Worm (Caenorhabditis elegans) whole organism, late embryonic: ENCODE results near the gene ttr-11.
"Not testable (repeated sequence)": the region's sequence is repeated elsewhere in the genome, so short reads cannot be mapped to it uniquely, and the experiment has no call there.

Experiments used
- C38D4.7 ChIP-seq: fragments of 200-800 bp; sonication (Bioruptor generic); optimal IDR thresholded peaks from 2 replicates; lab custom pipeline; 2018; ENCODE audit warnings: mild to moderate bottlenecking, missing genetic modification characterization, moderate library complexity, missing compliant biosample characterization
- K02D7.2 ChIP-seq: sonication (generic microtip); optimal IDR thresholded peaks from 2 replicates; lab custom pipeline; 2017; ENCODE audit warnings: mild to moderate bottlenecking, missing genetic modification characterization, missing compliant biosample characterization
- Y22D7AL.16 ChIP-seq: sonication (generic microtip); optimal IDR thresholded peaks from 2 replicates; lab custom pipeline; 2016; ENCODE audit warnings: missing genetic modification characterization, missing compliant biosample characterization
- ahr-1 ChIP-seq: sonication (generic microtip); optimal IDR thresholded peaks from 2 replicates; lab custom pipeline; 2016; ENCODE audit warnings: missing genetic modification characterization, missing compliant biosample characterization
- ama-1 ChIP-seq: fragments of 150-350 bp; optimal IDR thresholded peaks from 2 replicates; lab custom pipeline; 2014
- ceh-2 ChIP-seq: sonication (generic microtip); optimal IDR thresholded peaks from 2 replicates; lab custom pipeline; 2016; ENCODE audit warnings: missing genotype, missing genetic modification characterization, missing compliant biosample characterization
- ceh-24 ChIP-seq: sonication (generic microtip); optimal IDR thresholded peaks from 2 replicates; lab custom pipeline; 2016; ENCODE audit warnings: mild to moderate bottlenecking, missing genetic modification characterization, missing compliant biosample characterization
- ceh-34 ChIP-seq: sonication (generic microtip); optimal IDR thresholded peaks from 2 replicates; lab custom pipeline; 2016; ENCODE audit warnings: mild to moderate bottlenecking, missing genetic modification characterization, missing compliant biosample characterization
- ceh-45 ChIP-seq: fragments of 200-800 bp; sonication (Bioruptor generic); IDR thresholded peaks from 2 replicates; pipeline ENCODE4 v1.3.6; 2022; ENCODE audit warnings: missing genetic modification reagents, missing genetic modification characterization, missing compliant biosample characterization
- ceh-6 ChIP-seq: fragments of 200-800 bp; sonication (Bioruptor generic); optimal IDR thresholded peaks from 2 replicates; lab custom pipeline; 2018; ENCODE audit warnings: mild to moderate bottlenecking, missing genetic modification characterization, missing compliant biosample characterization
- che-1 ChIP-seq: sonication (generic microtip); optimal IDR thresholded peaks from 2 replicates; lab custom pipeline; 2016; ENCODE audit warnings: mild to moderate bottlenecking, missing genetic modification characterization, missing compliant biosample characterization
- elt-2 ChIP-seq: sonication (generic microtip); optimal IDR thresholded peaks from 2 replicates; lab custom pipeline; 2016; ENCODE audit warnings: missing genetic modification reagents, missing genetic modification characterization, missing compliant biosample characterization
- elt-4 ChIP-seq: sonication (generic microtip); optimal IDR thresholded peaks from 2 replicates; lab custom pipeline; 2016; ENCODE audit warnings: missing genetic modification characterization, missing compliant biosample characterization
- fkh-10 ChIP-seq: fragments of 150-350 bp; optimal IDR thresholded peaks from 2 replicates; lab custom pipeline; 2014; ENCODE audit warnings: missing biosample characterization, missing genetic modification reagents, missing genetic modification characterization
- hlh-30 ChIP-seq: sonication (generic microtip); optimal IDR thresholded peaks from 2 replicates; lab custom pipeline; 2017; ENCODE audit warnings: antibody characterized with exemption, missing genetic modification characterization, missing compliant biosample characterization; ENCODE audit not compliant: insufficient read depth
- madf-2 ChIP-seq: sonication (generic microtip); optimal IDR thresholded peaks from 2 replicates; lab custom pipeline; 2017; ENCODE audit warnings: missing genetic modification characterization, missing compliant biosample characterization
- mec-3 ChIP-seq: sonication (generic microtip); optimal IDR thresholded peaks from 2 replicates; lab custom pipeline; 2016; ENCODE audit warnings: borderline replicate concordance, missing genetic modification characterization, missing compliant biosample characterization
- nfya-1 ChIP-seq: sonication (generic microtip); optimal IDR thresholded peaks from 2 replicates; lab custom pipeline; 2017; ENCODE audit warnings: missing genetic modification characterization, mild to moderate bottlenecking, missing compliant biosample characterization, antibody characterized with exemption, moderate library complexity
- npax-4 ChIP-seq: sonication (generic microtip); optimal IDR thresholded peaks from 2 replicates; lab custom pipeline; 2016; ENCODE audit warnings: missing genetic modification characterization, missing compliant biosample characterization
- pag-3 ChIP-seq: sonication (generic microtip); optimal IDR thresholded peaks from 2 replicates; lab custom pipeline; 2016; ENCODE audit warnings: missing compliant biosample characterization, missing genetic modification characterization, borderline replicate concordance
- pat-9 ChIP-seq: fragments of 200-800 bp; sonication (Bioruptor generic); optimal IDR thresholded peaks from 2 replicates; lab custom pipeline; 2018; ENCODE audit warnings: mild to moderate bottlenecking, missing genetic modification characterization, moderate library complexity, missing compliant biosample characterization
- pha-4 ChIP-seq: fragments of 150-350 bp; optimal IDR thresholded peaks from 2 replicates; lab custom pipeline; 2018; ENCODE audit warnings: missing biosample characterization, missing genetic modification reagents, missing genetic modification characterization
- ref-2 ChIP-seq: sonication (generic microtip); optimal IDR thresholded peaks from 2 replicates; lab custom pipeline; 2016; ENCODE audit warnings: missing genetic modification characterization, missing compliant biosample characterization
- sox-2 ChIP-seq: fragments of 200-800 bp; sonication (Bioruptor generic); IDR thresholded peaks from 2 replicates; pipeline ENCODE4 v1.3.6; 2022; ENCODE audit warnings: missing genetic modification reagents, missing genetic modification characterization, missing compliant biosample characterization
- tbx-2 ChIP-seq: sonication (generic microtip); optimal IDR thresholded peaks from 2 replicates; lab custom pipeline; 2016; ENCODE audit warnings: missing genetic modification characterization, missing compliant biosample characterization
- tbx-7 ChIP-seq: sonication (generic microtip); optimal IDR thresholded peaks from 2 replicates; lab custom pipeline; 2016; ENCODE audit warnings: missing genotype, missing genetic modification characterization, missing compliant biosample characterization
- ttx-3 ChIP-seq: sonication (generic microtip); optimal IDR thresholded peaks from 2 replicates; lab custom pipeline; 2016; ENCODE audit warnings: missing genetic modification reagents, missing genetic modification characterization, missing compliant biosample characterization
- unc-3 ChIP-seq, 2 experiments: fragments of 200-800 bp in 1 of 2; sonication (Bioruptor generic) in 1 of 2; sonication (generic microtip) in 1 of 2; conservative IDR thresholded peaks in 1 of 2; optimal IDR thresholded peaks in 1 of 2; 2 replicates each; pipeline versions ENCODE4 v1.3.6 to Lab custom; 2016 to 2022; ENCODE audit warnings: missing compliant biosample characterization in 2 of 2, missing genetic modification characterization in 2 of 2, missing genetic modification reagents in 1 of 2
- unc-86 ChIP-seq: sonication (generic microtip); optimal IDR thresholded peaks from 2 replicates; lab custom pipeline; 2016; ENCODE audit warnings: missing genetic modification characterization, missing compliant biosample characterization
- zip-5 ChIP-seq: sonication (generic microtip); optimal IDR thresholded peaks from 2 replicates; lab custom pipeline; 2016; ENCODE audit warnings: missing genetic modification characterization, missing compliant biosample characterization

Gene ttr-11

ce11 chrV:20564054-20564453 lies 39.1 kb upstream of the ttr-11 start, which contains the start of gene F26F2.13:
Gene F26F2.13, plus strand, starts transcription at chrV:20564354.
- not testable (repeated sequence) for TF ChIP-seq elt-4 (tag; lab: Kevin White, UChicago); ceh-45 (GFP tag; lab: Robert Waterston, UW); mec-3 (tag; lab: Kevin White, UChicago)

ce11 chrV:20566454-20566853 lies 36.7 kb upstream of the ttr-11 start, which contains the start of gene F26F2.3:
Gene F26F2.3, minus strand, starts transcription at chrV:20566554.
- no peak for TF ChIP-seq che-1 (tag; lab: Kevin White, UChicago)
- no peak for TF ChIP-seq K02D7.2 (tag; lab: Kevin White, UChicago)
- no peak for TF ChIP-seq mec-3 (tag; lab: Kevin White, UChicago)
- TF ChIP-seq nfya-1 (tag; lab: Kevin White, UChicago): no peak
- no peak for TF ChIP-seq ceh-24
- TF ChIP-seq elt-2 (tag; lab: Kevin White, UChicago): no peak
- TF ChIP-seq pat-9: no peak
- TF ChIP-seq zip-5 (tag; lab: Kevin White, UChicago): no peak
- no peak for TF ChIP-seq ceh-2
- TF ChIP-seq tbx-7 (tag; lab: Kevin White, UChicago): no peak
- no peak for TF ChIP-seq elt-4 (tag; lab: Kevin White, UChicago)
- no peak for TF ChIP-seq tbx-2 (tag; lab: Kevin White, UChicago)
- TF ChIP-seq unc-3 (GFP tag; conservative IDR thresholded peaks at IDR 0.05; lab: Robert Waterston, UW): no peak
- no peak for TF ChIP-seq unc-3 (tag; optimal IDR thresholded peaks at IDR 0.05; lab: Kevin White, UChicago)
- TF ChIP-seq npax-4 (tag; lab: Kevin White, UChicago): no peak

ce11 chrV:20568995-20569394 lies 34.1 kb upstream of the ttr-11 start, which contains the start of gene F26F2.4:
Gene F26F2.4, plus strand, starts transcription at chrV:20569295.
- not testable (repeated sequence) for TF ChIP-seq ttx-3 (tag; lab: Kevin White, UChicago); unc-86 (tag; lab: Kevin White, UChicago); ceh-2

- no peak for TF ChIP-seq ceh-45 (GFP tag; lab: Robert Waterston, UW)
- TF ChIP-seq ceh-6 (GFP tag; lab: Kevin White, UChicago): no peak
- no peak for TF ChIP-seq ama-1
- TF ChIP-seq elt-4 (tag; lab: Kevin White, UChicago): no peak
- no peak for TF ChIP-seq mec-3 (tag; lab: Kevin White, UChicago)
- TF ChIP-seq ceh-2: no peak
- no peak for TF ChIP-seq C38D4.7 (GFP tag; lab: Kevin White, UChicago)
- TF ChIP-seq sox-2: no peak
- TF ChIP-seq ref-2 (tag; lab: Kevin White, UChicago): no peak
- TF ChIP-seq pha-4: no peak
- TF ChIP-seq zip-5 (tag; lab: Kevin White, UChicago): no peak
- TF ChIP-seq ceh-34 (tag; lab: Kevin White, UChicago): no peak
- TF ChIP-seq Y22D7AL.16: no peak
- TF ChIP-seq ceh-24: no peak
- no peak for TF ChIP-seq madf-2 (tag; lab: Kevin White, UChicago)
- no peak for TF ChIP-seq fkh-10 (GFP tag; lab: Kevin White, UChicago)
Observed at ce11 chrV:20573392-20573791, 29.7 kb upstream of the ttr-11 start, which contains the start of gene F26F2.5. Gene F26F2.5, plus strand, starts transcription at chrV:20573692.

ce11 chrV:20574314-20574713 lies 28.8 kb upstream of the ttr-11 start, which contains the start of gene clec-263:
Gene clec-263, plus strand, starts transcription at chrV:20574614.
- no peak for TF ChIP-seq pag-3 (tag; lab: Kevin White, UChicago)
- no peak for TF ChIP-seq zip-5 (tag; lab: Kevin White, UChicago)
- no peak for TF ChIP-seq ttx-3 (tag; lab: Kevin White, UChicago)
- TF ChIP-seq ahr-1 (tag; lab: Kevin White, UChicago): no peak
- no peak for TF ChIP-seq tbx-2 (tag; lab: Kevin White, UChicago)
- no peak for TF ChIP-seq Y22D7AL.16
- TF ChIP-seq hlh-30 (tag; lab: Kevin White, UChicago): no peak
